Worm (Caenorhabditis elegans): ENCODE results near the gene ges-1.

DNA sequence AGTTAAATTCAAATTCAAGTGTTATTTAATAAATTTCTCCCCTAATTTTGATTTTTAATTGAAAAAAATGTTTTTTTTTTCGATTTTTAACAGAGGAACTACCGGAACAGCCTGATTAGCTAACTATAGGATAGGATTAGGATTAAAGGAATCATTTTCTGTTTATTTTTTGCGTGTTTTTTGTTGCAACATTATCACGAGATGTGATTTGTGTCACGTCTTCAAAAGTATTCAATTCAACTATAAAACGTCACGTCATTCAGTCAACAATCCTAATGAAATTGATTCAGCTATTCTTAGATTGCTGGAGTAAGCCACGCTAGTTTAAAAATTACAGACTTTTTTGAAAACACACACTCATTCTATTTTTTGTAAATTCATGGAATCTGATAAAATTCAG, 21.2 kb downstream of the ges-1 start:
- no peak for TF ChIP-seq him-1 (tag; optimal IDR thresholded peaks at IDR 0.05)
- TF ChIP-seq dao-5 (tag; optimal IDR thresholded peaks at IDR 0.05), result no peak
- no peak for TF ChIP-seq W03F9.2 (tag; optimal IDR thresholded peaks at IDR 0.05)

Measured in whole organism, L4/young adult.